Fruit fly (Drosophila melanogaster): ENCODE results near the gene Jon66Cii.
A peak's percentile ranks its signal among the peaks of the same experiment; 100 is the strongest.

Gene Jon66Cii

DNA sequence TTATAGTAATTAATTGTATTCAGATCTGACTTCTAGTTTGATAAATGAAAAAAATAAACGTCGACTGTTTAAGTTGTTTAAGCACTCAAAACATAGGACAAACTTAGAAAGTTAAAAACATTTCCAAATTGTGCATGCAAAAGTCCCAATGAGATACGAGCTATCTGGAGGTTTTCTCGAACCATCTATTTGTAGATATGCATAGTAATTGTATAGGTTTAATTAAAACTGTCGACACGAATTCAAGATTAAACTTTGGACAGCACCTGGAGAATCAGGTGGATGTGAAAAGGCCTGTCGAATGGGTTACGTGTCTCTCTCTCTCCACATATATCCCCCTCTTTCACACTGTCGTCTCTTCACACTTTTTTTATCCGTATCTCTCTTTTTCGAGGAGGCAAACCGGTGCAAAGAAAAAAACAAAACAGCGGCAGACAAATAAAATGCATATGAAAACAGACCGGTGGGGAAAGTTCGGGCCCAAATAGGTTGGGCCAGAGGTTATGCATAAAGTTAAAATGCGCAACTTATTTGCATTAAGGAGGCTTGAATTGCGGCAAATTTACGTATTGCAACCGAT is 33.3 kb downstream of the Jon66Cii start:
- TF ChIP-seq CG6792 (GFP tag; optimal IDR thresholded peaks at IDR 0.05) (no peak), CG9139 (GFP tag; optimal IDR thresholded peaks at IDR 0.05) (peak; percentile 67), salr (GFP tag; optimal IDR thresholded peaks at IDR 0.05) (peak; percentile 39 to 51), CG1621 (tag; optimal IDR thresholded peaks at IDR 0.05) (peak; percentile 48), OdsH (GFP tag; optimal IDR thresholded peaks at IDR 0.05) (no peak), eg (GFP tag; IDR thresholded peaks at IDR 0.05) (peak; percentile 55; the same call in 2 of the 3 replicates), CG32006 (GFP tag; optimal IDR thresholded peaks at IDR 0.05) (peak; percentile 44), fd59A (GFP tag; optimal IDR thresholded peaks at IDR 0.05) (peak; percentile 10), CG10669 (GFP tag; optimal IDR thresholded peaks at IDR 0.05) (peak; percentile 59), CG7368 (GFP tag; optimal IDR thresholded peaks at IDR 0.05) (peak; percentile 19), Eip93F (GFP tag; optimal IDR thresholded peaks at IDR 0.05) (peak; percentile 44), CG16779 (tag; optimal IDR thresholded peaks at IDR 0.05) (peak; percentile 6), Ets21C (GFP tag; optimal IDR thresholded peaks at IDR 0.05) (no peak), ss (GFP tag; optimal IDR thresholded peaks at IDR 0.05) (peak; percentile 78 to 89), fd85E (GFP tag; optimal IDR thresholded peaks at IDR 0.05) (no peak), dsx (GFP tag; optimal IDR thresholded peaks at IDR 0.05; ENCODE audit: poor library complexity, severe bottlenecking) (peak; percentile 20), CG6808 (GFP tag; optimal IDR thresholded peaks at IDR 0.05) (peak; percentile 78), CG6163 (GFP tag; IDR thresholded peaks at IDR 0.05) (peak; percentile 33; the same call in 2 of the 3 replicates), Lpt (GFP tag; optimal IDR thresholded peaks at IDR 0.05) (peak; percentile 26), CG8119 (GFP tag; IDR thresholded peaks at IDR 0.05) (peak; percentile 61; the same call in 2 of the 3 replicates), Ets96B (tag; optimal IDR thresholded peaks at IDR 0.05) (peak; percentile 47), spab (GFP tag; optimal IDR thresholded peaks at IDR 0.05) (peak; percentile 66), CG11294 (GFP tag; IDR thresholded peaks at IDR 0.05) (peak; percentile 8; the same call in 1 of the 2 replicates), dac (GFP tag; optimal IDR thresholded peaks at IDR 0.05) (no peak), Hr4 (GFP tag; optimal IDR thresholded peaks at IDR 0.05) (no peak), CG6276 (GFP tag; optimal IDR thresholded peaks at IDR 0.05) (peak; percentile 84), CG3032 (tag; optimal IDR thresholded peaks at IDR 0.05) (peak; percentile 25)

DNA sequence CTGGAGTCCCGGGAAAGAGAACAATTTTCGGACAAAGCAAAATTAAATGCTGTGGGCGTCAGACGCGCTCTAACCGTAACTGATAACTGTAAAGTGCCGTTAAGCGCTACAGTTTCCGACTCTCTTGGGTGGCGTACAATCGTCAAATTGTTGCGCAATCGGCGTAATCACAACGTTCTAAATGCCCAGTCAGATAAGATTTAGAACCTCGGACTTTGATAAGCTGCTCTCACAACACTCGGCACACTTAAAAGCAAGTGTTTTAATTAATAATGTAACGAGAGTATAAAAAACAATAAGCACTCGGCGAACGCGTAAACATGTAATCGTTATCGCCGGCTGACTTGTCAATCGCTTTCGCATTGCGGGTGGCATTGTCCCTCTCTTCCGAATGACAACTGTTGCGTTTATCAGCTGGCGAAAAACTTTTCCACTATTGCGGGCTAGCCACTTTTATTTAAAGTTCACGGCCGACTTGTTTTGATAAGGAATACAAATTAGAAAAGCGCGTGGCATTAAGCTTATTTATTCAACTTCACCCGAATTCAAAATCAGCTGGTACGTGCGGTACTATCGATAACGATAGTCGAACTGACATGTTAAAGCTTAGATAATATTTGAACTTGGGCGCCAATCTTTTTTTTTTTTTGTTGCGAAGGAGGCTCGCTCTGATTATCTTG is 34.5 kb downstream of the Jon66Cii start:
- TF ChIP-seq CG6808 (GFP tag; optimal IDR thresholded peaks at IDR 0.05) (no peak), Gug (GFP tag; IDR thresholded peaks at IDR 0.05) (no peak), CG32006 (GFP tag; optimal IDR thresholded peaks at IDR 0.05) (no peak), dsx (GFP tag; optimal IDR thresholded peaks at IDR 0.05; ENCODE audit: poor library complexity, severe bottlenecking) (no peak), CG6854 (GFP tag; optimal IDR thresholded peaks at IDR 0.05) (no peak), CG1621 (tag; optimal IDR thresholded peaks at IDR 0.05) (no peak), Ets21C (GFP tag; optimal IDR thresholded peaks at IDR 0.05) (no peak), Hr4 (GFP tag; optimal IDR thresholded peaks at IDR 0.05) (no peak), salr (GFP tag; optimal IDR thresholded peaks at IDR 0.05) (no peak), acj6 (GFP tag; optimal IDR thresholded peaks at IDR 0.05) (no peak), Eip78C (GFP tag) (peak; percentile 36), Smox (GFP tag; optimal IDR thresholded peaks at IDR 0.05) (no peak), CG11902 (GFP tag; optimal IDR thresholded peaks at IDR 0.05) (no peak), achi (GFP tag; optimal IDR thresholded peaks at IDR 0.05) (peak; percentile 84), CG8119 (GFP tag; IDR thresholded peaks at IDR 0.05) (no peak), svp (GFP tag) (no peak), vri (GFP tag; optimal IDR thresholded peaks at IDR 0.05) (peak; percentile 87), fkh (GFP tag; optimal IDR thresholded peaks at IDR 0.05) (peak; percentile 62), eg (GFP tag; IDR thresholded peaks at IDR 0.05) (no peak), Sox14 (GFP tag; optimal IDR thresholded peaks at IDR 0.05) (no peak), Sox15 (GFP tag; optimal IDR thresholded peaks at IDR 0.05) (no peak)
